Worm (Caenorhabditis elegans) whole organism, L1 larva: ENCODE data around the gene C12D5.10.
A peak's percentile ranks its signal among the peaks of the same experiment; 100 is the strongest.

ENCODE experiments used
- C04F5.9 ChIP-seq: sonication (generic microtip); optimal IDR thresholded peaks from 2 replicates; lab custom pipeline; 2016; ENCODE audit warnings: missing genetic modification characterization, missing compliant biosample characterization
- C16A3.4 ChIP-seq: fragments of 150-350 bp; optimal IDR thresholded peaks from 2 replicates; lab custom pipeline; 2014; ENCODE audit warnings: missing biosample characterization, missing genetic modification characterization
- C34B4.2 ChIP-seq: sonication (generic microtip); optimal IDR thresholded peaks from 2 replicates; lab custom pipeline; 2017; ENCODE audit warnings: mild to moderate bottlenecking, missing genetic modification characterization, missing compliant biosample characterization
- F16B12.6 ChIP-seq: fragments of 150-350 bp; optimal IDR thresholded peaks from 2 replicates; lab custom pipeline; 2014; ENCODE audit warnings: missing biosample characterization, missing genetic modification characterization
- aha-1 ChIP-seq: fragments of 150-350 bp; optimal IDR thresholded peaks from 2 replicates; lab custom pipeline; 2014; ENCODE audit warnings: missing biosample characterization, missing genetic modification characterization
- ama-1 ChIP-seq: fragments of 150-350 bp; optimal IDR thresholded peaks from 2 replicates; lab custom pipeline; 2014
- blmp-1 ChIP-seq: fragments of 150-350 bp; optimal IDR thresholded peaks from 2 replicates; lab custom pipeline; 2014; ENCODE audit warnings: missing biosample characterization, missing genetic modification characterization
- ceh-63 ChIP-seq: fragments of 200-800 bp; sonication (Bioruptor generic); optimal IDR thresholded peaks from 2 replicates; lab custom pipeline; 2018; ENCODE audit warnings: mild to moderate bottlenecking, missing genetic modification characterization, missing compliant biosample characterization
- ceh-8 ChIP-seq: fragments of 200-800 bp; sonication (Bioruptor generic); optimal IDR thresholded peaks from 2 replicates; lab custom pipeline; 2018; ENCODE audit warnings: mild to moderate bottlenecking, missing genetic modification characterization, moderate library complexity, missing compliant biosample characterization
- ceh-82 ChIP-seq, 3 experiments: fragments of 150-350 bp in 1 of 3; sonication (generic microtip) in 2 of 3; optimal IDR thresholded peaks; 2 replicates each; lab custom pipeline; 2014 to 2017; ENCODE audit warnings: missing biosample characterization in 3 of 3, missing genetic modification characterization in 3 of 3
- ceh-88 ChIP-seq: fragments of 200-800 bp; sonication (Bioruptor generic); IDR thresholded peaks from 2 replicates; pipeline ENCODE4 v1.3.6; 2022; ENCODE audit warnings: missing genetic modification characterization, missing compliant biosample characterization
- efl-3 ChIP-seq: fragments of 200-800 bp; sonication (Bioruptor generic); optimal IDR thresholded peaks from 2 replicates; lab custom pipeline; 2018; ENCODE audit warnings: mild to moderate bottlenecking, missing genetic modification characterization, missing compliant biosample characterization
- egl-13 ChIP-seq: sonication (generic microtip); optimal IDR thresholded peaks from 2 replicates; lab custom pipeline; 2016; ENCODE audit warnings: missing genotype, missing genetic modification reagents, missing genetic modification characterization, missing compliant biosample characterization
- egl-27 ChIP-seq, 2 experiments: fragments of 150-350 bp in 1 of 2; sonication (generic microtip); optimal IDR thresholded peaks; 3 replicates each; lab custom pipeline; 2017 to 2018; ENCODE audit warnings: missing biosample characterization in 2 of 2, missing genetic modification characterization in 2 of 2, missing genetic modification reagents in 2 of 2
- ets-5 ChIP-seq: fragments of 200-800 bp; sonication (Bioruptor generic); IDR thresholded peaks from 2 replicates; pipeline ENCODE4 v1.3.6; 2022; ENCODE audit warnings: missing genetic modification characterization, missing compliant biosample characterization
- fkh-10 ChIP-seq: sonication (generic microtip); optimal IDR thresholded peaks from 2 replicates; lab custom pipeline; 2017; ENCODE audit warnings: missing biosample characterization, missing genetic modification reagents, missing genetic modification characterization
- fkh-8 ChIP-seq: sonication (generic microtip); optimal IDR thresholded peaks from 2 replicates; lab custom pipeline; 2016; ENCODE audit warnings: mild to moderate bottlenecking, missing genetic modification characterization, missing compliant biosample characterization
- fos-1 ChIP-seq: fragments of 150-350 bp; optimal IDR thresholded peaks from 2 replicates; lab custom pipeline; 2014; ENCODE audit warnings: missing biosample characterization, missing genetic modification characterization
- grh-1 ChIP-seq: fragments of 200-800 bp; sonication (Bioruptor generic); IDR thresholded peaks from 2 replicates; pipeline ENCODE4 v1.3.6; 2022; ENCODE audit warnings: missing genetic modification reagents, missing genetic modification characterization, missing compliant biosample characterization
- hlh-4 ChIP-seq: sonication (generic microtip); optimal IDR thresholded peaks from 2 replicates; lab custom pipeline; 2016; ENCODE audit warnings: mild to moderate bottlenecking, missing genetic modification characterization, missing compliant biosample characterization
- hpl-2 ChIP-seq: fragments of 150-350 bp; optimal IDR thresholded peaks from 2 replicates; lab custom pipeline; 2014; ENCODE audit warnings: missing biosample characterization, missing genetic modification reagents, missing genetic modification characterization
- irx-1 ChIP-seq: sonication (generic microtip); optimal IDR thresholded peaks from 2 replicates; lab custom pipeline; 2016; ENCODE audit warnings: missing genetic modification characterization, missing compliant biosample characterization
- lin-13 ChIP-seq: fragments of 150-350 bp; optimal IDR thresholded peaks from 2 replicates; lab custom pipeline; 2014; ENCODE audit warnings: missing biosample characterization, missing genetic modification reagents, missing genetic modification characterization
- lin-14 ChIP-seq: fragments of 200-800 bp; sonication (Bioruptor generic); optimal IDR thresholded peaks from 2 replicates; lab custom pipeline; 2018; ENCODE audit warnings: mild to moderate bottlenecking, missing genetic modification characterization, moderate library complexity, missing compliant biosample characterization
- lin-15B ChIP-seq: fragments of 150-350 bp; sonication (generic microtip); optimal IDR thresholded peaks from 3 replicates; lab custom pipeline; 2014; ENCODE audit warnings: missing biosample characterization, missing genetic modification characterization
- lin-35 ChIP-seq, 2 experiments: fragments of 150-350 bp; optimal IDR thresholded peaks; 2 replicates each; lab custom pipeline; 2014; ENCODE audit warnings: missing biosample characterization in 2 of 2, missing genetic modification characterization in 2 of 2, missing genetic modification reagents in 2 of 2
- lin-39 ChIP-seq: fragments of 150-350 bp; optimal IDR thresholded peaks from 2 replicates; lab custom pipeline; 2014; ENCODE audit warnings: missing biosample characterization, missing genetic modification reagents, missing genetic modification characterization
- lir-3 ChIP-seq: sonication (generic microtip); optimal IDR thresholded peaks from 2 replicates; lab custom pipeline; 2016; ENCODE audit warnings: mild to moderate bottlenecking, missing genetic modification characterization, moderate library complexity, missing compliant biosample characterization; ENCODE audit not compliant: poor library complexity
- mdl-1 ChIP-seq, 2 experiments: fragments of 150-350 bp; optimal IDR thresholded peaks; 2 replicates each; lab custom pipeline; 2014 to 2017; ENCODE audit warnings: missing biosample characterization in 2 of 2, missing genetic modification characterization in 2 of 2, inconsistent platforms in 1 of 2
- mep-1 ChIP-seq: fragments of 150-350 bp; optimal IDR thresholded peaks from 2 replicates; lab custom pipeline; 2014; ENCODE audit warnings: missing biosample characterization, missing genetic modification characterization
- nhr-12 ChIP-seq: sonication (generic microtip); optimal IDR thresholded peaks from 2 replicates; lab custom pipeline; 2017; ENCODE audit warnings: missing biosample characterization, missing genetic modification characterization
- nhr-20 ChIP-seq: sonication (generic microtip); optimal IDR thresholded peaks from 2 replicates; lab custom pipeline; 2016; ENCODE audit warnings: mild to moderate bottlenecking, missing genetic modification characterization, missing compliant biosample characterization
- nhr-28 ChIP-seq: fragments of 150-350 bp; optimal IDR thresholded peaks from 2 replicates; lab custom pipeline; 2014; ENCODE audit warnings: missing biosample characterization, missing genetic modification characterization
- nhr-47 ChIP-seq: sonication (generic microtip); optimal IDR thresholded peaks from 2 replicates; lab custom pipeline; 2016; ENCODE audit warnings: mild to moderate bottlenecking, missing genetic modification characterization, moderate library complexity, missing compliant biosample characterization
- nhr-71 ChIP-seq: sonication (generic microtip); optimal IDR thresholded peaks from 2 replicates; lab custom pipeline; 2016; ENCODE audit warnings: mild to moderate bottlenecking, missing genetic modification characterization, moderate library complexity, missing compliant biosample characterization
- nhr-76 ChIP-seq: sonication (generic microtip); optimal IDR thresholded peaks from 2 replicates; lab custom pipeline; 2017; ENCODE audit warnings: missing biosample characterization, missing genetic modification characterization
- nhr-85 ChIP-seq: sonication (generic microtip); peaks from one replicate; lab custom pipeline; 2016; ENCODE audit warnings: missing genetic modification characterization, inconsistent platforms, missing compliant biosample characterization
- pag-3 ChIP-seq: sonication (generic microtip); optimal IDR thresholded peaks from 2 replicates; lab custom pipeline; 2017; ENCODE audit warnings: missing genetic modification characterization, mild to moderate bottlenecking, missing compliant biosample characterization, antibody characterized with exemption, borderline replicate concordance; ENCODE audit not compliant: insufficient read depth
- pqm-1 ChIP-seq: sonication (generic microtip); optimal IDR thresholded peaks from 3 replicates; lab custom pipeline; 2017; ENCODE audit warnings: missing biosample characterization, missing genetic modification characterization
- rnt-1 ChIP-seq: sonication (generic microtip); optimal IDR thresholded peaks from 2 replicates; lab custom pipeline; 2016; ENCODE audit warnings: mild to moderate bottlenecking, missing genetic modification characterization, moderate library complexity, missing compliant biosample characterization
- sox-4 ChIP-seq: sonication (generic microtip); optimal IDR thresholded peaks from 2 replicates; lab custom pipeline; 2016; ENCODE audit warnings: missing genetic modification characterization, missing compliant biosample characterization
- sptf-1 ChIP-seq: fragments of 150-350 bp; optimal IDR thresholded peaks from 2 replicates; lab custom pipeline; 2014; ENCODE audit warnings: missing biosample characterization, missing genetic modification characterization
- sup-37 ChIP-seq: fragments of 200-800 bp; sonication (Bioruptor generic); optimal IDR thresholded peaks from 2 replicates; lab custom pipeline; 2018; ENCODE audit warnings: mild to moderate bottlenecking, missing genetic modification characterization, missing compliant biosample characterization
- swsn-7 ChIP-seq: sonication (generic microtip); optimal IDR thresholded peaks from 2 replicates; lab custom pipeline; 2016; ENCODE audit warnings: missing genetic modification characterization, missing compliant biosample characterization
- unc-30 ChIP-seq: sonication (generic microtip); optimal IDR thresholded peaks from 2 replicates; lab custom pipeline; 2017; ENCODE audit warnings: missing biosample characterization, missing genetic modification characterization
- unc-86 ChIP-seq: sonication (generic microtip); optimal IDR thresholded peaks from 2 replicates; lab custom pipeline; 2016; ENCODE audit warnings: missing genetic modification characterization, missing compliant biosample characterization
- unc-98 ChIP-seq: fragments of 200-800 bp; sonication (Bioruptor generic); IDR thresholded peaks from 2 replicates; pipeline ENCODE4 v1.3.6; 2022; ENCODE audit warnings: missing genetic modification characterization, missing compliant biosample characterization
- xbp-1 ChIP-seq: sonication (generic microtip); optimal IDR thresholded peaks from 2 replicates; lab custom pipeline; 2016; ENCODE audit warnings: missing genetic modification characterization, missing compliant biosample characterization
- zag-1 ChIP-seq: fragments of 150-350 bp; optimal IDR thresholded peaks from 2 replicates; lab custom pipeline; 2014; ENCODE audit warnings: missing biosample characterization, missing genetic modification characterization
- zip-4 ChIP-seq: fragments of 200-800 bp; sonication (Bioruptor generic); optimal IDR thresholded peaks from 2 replicates; lab custom pipeline; 2018; ENCODE audit warnings: mild to moderate bottlenecking, missing genetic modification characterization, moderate library complexity, missing compliant biosample characterization
- ztf-11 ChIP-seq, 2 experiments: sonication (generic microtip); optimal IDR thresholded peaks; 2 replicates each; lab custom pipeline; 2016 to 2017; ENCODE audit warnings: missing genetic modification characterization in 2 of 2, missing biosample characterization in 1 of 2, missing compliant biosample characterization in 1 of 2
- ztf-4 ChIP-seq: fragments of 150-350 bp; optimal IDR thresholded peaks from 2 replicates; lab custom pipeline; 2014; ENCODE audit warnings: missing biosample characterization, missing genetic modification characterization

Gene C12D5.10

DNA sequence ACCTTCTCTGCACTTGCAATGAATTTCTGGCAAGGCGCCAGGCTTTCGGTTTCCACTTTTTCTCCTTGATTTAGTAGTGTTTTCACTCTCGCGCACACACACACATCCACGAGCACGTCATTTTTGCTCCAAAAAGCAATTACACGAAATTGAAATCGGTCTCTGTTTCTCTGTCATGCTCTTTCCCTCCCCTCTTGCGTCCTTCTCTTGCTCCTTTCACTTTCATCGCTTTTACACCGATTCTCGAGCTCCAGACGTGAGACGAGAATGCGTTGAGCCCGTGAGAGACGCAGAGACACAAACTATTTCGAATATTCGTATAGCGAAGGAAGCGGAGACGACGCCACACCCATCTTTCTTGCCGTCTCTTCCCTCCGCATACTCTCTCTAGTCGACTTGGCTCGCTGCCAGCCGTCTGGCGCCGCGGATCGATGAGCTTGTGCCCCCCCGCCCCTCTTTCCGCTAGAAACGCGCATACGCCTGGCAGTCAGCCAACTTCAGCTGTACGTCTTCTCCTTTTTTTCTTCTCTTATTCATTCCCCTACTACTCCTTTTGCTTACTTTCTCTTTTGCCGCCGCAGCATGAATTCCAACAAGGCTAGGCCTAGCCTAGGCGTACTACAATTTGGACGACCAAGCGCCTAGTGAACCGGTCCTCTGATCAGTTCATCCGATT is 34.8 kb upstream of the C12D5.10 start:
- TF ChIP-seq unc-86 (tag; lab: Kevin White, UChicago) (peak; percentile 90), xbp-1 (tag; lab: Kevin White, UChicago) (peak; percentile 67), lin-13 (peak; percentile 43), nhr-28 (tag; lab: Kevin White, UChicago) (no peak), fos-1 (tag; lab: Kevin White, UChicago) (peak; percentile 75), aha-1 (tag; lab: Kevin White, UChicago) (no peak), efl-3 (GFP tag; lab: Kevin White, UChicago) (no peak), ceh-82 (tag; optimal IDR thresholded peaks at IDR 0.05; lab: Kevin White, UChicago) (peak; percentile 29 to 81 (median 41)), lin-39 (peak; percentile 24), blmp-1 (tag; lab: Kevin White, UChicago) (peak; percentile 98), unc-98 (GFP tag; lab: Robert Waterston, UW) (peak; percentile 49; the same call in 1 of the 2 replicates), pqm-1 (no peak), ztf-11 (tag; optimal IDR thresholded peaks at IDR 0.05; lab: Kevin White, UChicago) (peak in 1 of 2 experiments; percentile 64), ceh-8 (peak; percentile 74), lin-14 (peak; percentile 98), sox-4 (peak; percentile 75), nhr-47 (tag; lab: Kevin White, UChicago) (peak; percentile 94), ceh-63 (GFP tag; lab: Kevin White, UChicago) (no peak), grh-1 (peak; percentile 18; the same call in 1 of the 2 replicates), mep-1 (tag; lab: Kevin White, UChicago) (peak; percentile 70), zip-4 (GFP tag; lab: Kevin White, UChicago) (peak; percentile 52), sptf-1 (no peak), nhr-20 (peak; percentile 75), lir-3 (no peak), hpl-2 (no peak), pag-3 (tag; lab: Kevin White, UChicago) (no peak), mdl-1 (tag; optimal IDR thresholded peaks at IDR 0.05; lab: Kevin White, UChicago) (no peak), nhr-85 (no peak), unc-30 (tag; lab: Kevin White, UChicago) (no peak), ceh-88 (GFP tag; lab: Robert Waterston, UW) (peak; percentile 81), ztf-4 (tag; lab: Kevin White, UChicago) (peak; percentile 36), swsn-7 (peak; percentile 86), C16A3.4 (tag; lab: Kevin White, UChicago) (peak; percentile 26), rnt-1 (tag; lab: Kevin White, UChicago) (peak; percentile 81), lin-35 (GFP tag; optimal IDR thresholded peaks at IDR 0.05; lab: Kevin White, UChicago) (peak in 1 of 2 experiments; percentile 67), C34B4.2 (tag; lab: Kevin White, UChicago) (no peak), fkh-8 (tag; lab: Kevin White, UChicago) (peak; percentile 99), ama-1 (lab: Kevin White, UChicago) (no peak), fkh-10 (peak; percentile 88), nhr-71 (tag; lab: Kevin White, UChicago) (peak; percentile 96), nhr-76 (tag; lab: Kevin White, UChicago) (no peak), zag-1 (tag; lab: Kevin White, UChicago) (peak; percentile 56), sup-37 (GFP tag; lab: Kevin White, UChicago) (no peak), F16B12.6 (tag; lab: Kevin White, UChicago) (no peak), egl-13 (peak; percentile 96), C04F5.9 (tag; lab: Kevin White, UChicago) (no peak), ets-5 (no peak), nhr-12 (tag; lab: Kevin White, UChicago) (no peak), egl-27 (tag; optimal IDR thresholded peaks at IDR 0.05; lab: Kevin White, UChicago) (peak in 1 of 2 experiments; percentile 89), lin-15B (tag; lab: Kevin White, UChicago) (no peak), hlh-4 (peak; percentile 19), irx-1 (peak; percentile 74)
